Fruit fly (Drosophila melanogaster) whole organism, adult: Measurements from ENCODE around the gene Atg12.

Source experiments
- CG11617 ChIP-seq: fragments of 200-800 bp; sonication (Bioruptor generic); optimal IDR thresholded peaks from 2 replicates; lab custom pipeline; 2017; ENCODE audit warnings: mild to moderate bottlenecking, missing biosample characterization, missing genetic modification reagents, missing genetic modification characterization
- CG12768 ChIP-seq: fragments of 200-800 bp; sonication (Bioruptor generic); optimal IDR thresholded peaks from 2 replicates; lab custom pipeline; 2017; ENCODE audit warnings: missing biosample characterization, missing genetic modification characterization, mild to moderate bottlenecking, moderate library complexity, missing genetic modification reagents
- CG14711 ChIP-seq: fragments of 200-800 bp; sonication (Bioruptor generic); optimal IDR thresholded peaks from 2 replicates; lab custom pipeline; 2018; ENCODE audit warnings: missing biosample characterization, mild to moderate bottlenecking, missing genetic modification characterization, moderate library complexity
- CG1620 ChIP-seq: fragments of 200-800 bp; sonication (Bioruptor generic); optimal IDR thresholded peaks from 2 replicates; lab custom pipeline; 2016; ENCODE audit warnings: missing biosample characterization, missing genetic modification characterization
- CG33017 ChIP-seq: fragments of 200-800 bp; sonication (Bioruptor generic); optimal IDR thresholded peaks from 2 replicates; lab custom pipeline; 2018; ENCODE audit warnings: missing biosample characterization, mild to moderate bottlenecking, missing genetic modification characterization, moderate library complexity
- CG5204 ChIP-seq: fragments of 200-800 bp; sonication (Bioruptor generic); optimal IDR thresholded peaks from 2 replicates; lab custom pipeline; 2016; ENCODE audit warnings: missing biosample characterization, missing genetic modification characterization
- CG7045 ChIP-seq: fragments of 200-800 bp; sonication (Bioruptor generic); optimal IDR thresholded peaks from 2 replicates; lab custom pipeline; 2017; ENCODE audit warnings: missing biosample characterization, mild to moderate bottlenecking, missing genetic modification characterization
- CG7101 ChIP-seq: fragments of 200-800 bp; sonication (Bioruptor generic); optimal IDR thresholded peaks from 2 replicates; lab custom pipeline; 2018; ENCODE audit warnings: missing biosample characterization, mild to moderate bottlenecking, missing genetic modification characterization, moderate library complexity
- Clk ChIP-seq: fragments of 200-800 bp; sonication (Bioruptor generic); optimal IDR thresholded peaks from 2 replicates; lab custom pipeline; 2017; ENCODE audit warnings: missing biosample characterization, missing genetic modification characterization
- Crg-1 ChIP-seq: fragments of 200-800 bp; sonication (Bioruptor generic); optimal IDR thresholded peaks from 2 replicates; lab custom pipeline; 2016; ENCODE audit warnings: missing biosample characterization, missing genetic modification characterization
- Hr96 ChIP-seq: fragments of 200-800 bp; sonication (Bioruptor generic); optimal IDR thresholded peaks from 2 replicates; lab custom pipeline; 2016; ENCODE audit warnings: missing biosample characterization, missing genetic modification characterization
- Mnt ChIP-seq: fragments of 200-800 bp; sonication (Bioruptor generic); optimal IDR thresholded peaks from 2 replicates; lab custom pipeline; 2016; ENCODE audit warnings: missing biosample characterization, mild to moderate bottlenecking, missing genetic modification characterization
- bab1 ChIP-seq: fragments of 200-800 bp; sonication (Bioruptor generic); optimal IDR thresholded peaks from 3 replicates; lab custom pipeline; 2019; ENCODE audit warnings: missing biosample characterization, mild to moderate bottlenecking, missing genetic modification characterization, moderate library complexity
- cic ChIP-seq: fragments of 200-800 bp; sonication (Bioruptor generic); optimal IDR thresholded peaks from 2 replicates; lab custom pipeline; 2017; ENCODE audit warnings: missing biosample characterization, mild to moderate bottlenecking, missing genetic modification characterization, moderate library complexity
- cnc ChIP-seq, 2 experiments: fragments of >200 bp; optimal IDR thresholded peaks; 2 replicates each; lab custom pipeline; 2017
- kay ChIP-seq: fragments of 200-800 bp; sonication (Bioruptor generic); peaks from one replicate; lab custom pipeline; 2016; ENCODE audit warnings: missing biosample characterization, missing genetic modification characterization, borderline replicate concordance
- ovo ChIP-seq: fragments of 200-800 bp; sonication (Bioruptor generic); optimal IDR thresholded peaks from 2 replicates; lab custom pipeline; 2016; ENCODE audit warnings: missing biosample characterization, missing genetic modification characterization
- pad ChIP-seq: fragments of 200-800 bp; sonication (Bioruptor generic); optimal IDR thresholded peaks from 3 replicates; lab custom pipeline; 2017; ENCODE audit warnings: missing biosample characterization, missing genetic modification characterization, mild to moderate bottlenecking, moderate library complexity, missing genetic modification reagents
- tj ChIP-seq: fragments of 200-800 bp; sonication (Bioruptor generic); optimal IDR thresholded peaks from 3 replicates; lab custom pipeline; 2017; ENCODE audit warnings: missing biosample characterization, mild to moderate bottlenecking, missing genetic modification characterization, moderate library complexity
- toe ChIP-seq: fragments of 200-800 bp; sonication (Bioruptor generic); optimal IDR thresholded peaks from 2 replicates; lab custom pipeline; 2016; ENCODE audit warnings: missing biosample characterization, missing genetic modification characterization

Gene Atg12

DNA sequence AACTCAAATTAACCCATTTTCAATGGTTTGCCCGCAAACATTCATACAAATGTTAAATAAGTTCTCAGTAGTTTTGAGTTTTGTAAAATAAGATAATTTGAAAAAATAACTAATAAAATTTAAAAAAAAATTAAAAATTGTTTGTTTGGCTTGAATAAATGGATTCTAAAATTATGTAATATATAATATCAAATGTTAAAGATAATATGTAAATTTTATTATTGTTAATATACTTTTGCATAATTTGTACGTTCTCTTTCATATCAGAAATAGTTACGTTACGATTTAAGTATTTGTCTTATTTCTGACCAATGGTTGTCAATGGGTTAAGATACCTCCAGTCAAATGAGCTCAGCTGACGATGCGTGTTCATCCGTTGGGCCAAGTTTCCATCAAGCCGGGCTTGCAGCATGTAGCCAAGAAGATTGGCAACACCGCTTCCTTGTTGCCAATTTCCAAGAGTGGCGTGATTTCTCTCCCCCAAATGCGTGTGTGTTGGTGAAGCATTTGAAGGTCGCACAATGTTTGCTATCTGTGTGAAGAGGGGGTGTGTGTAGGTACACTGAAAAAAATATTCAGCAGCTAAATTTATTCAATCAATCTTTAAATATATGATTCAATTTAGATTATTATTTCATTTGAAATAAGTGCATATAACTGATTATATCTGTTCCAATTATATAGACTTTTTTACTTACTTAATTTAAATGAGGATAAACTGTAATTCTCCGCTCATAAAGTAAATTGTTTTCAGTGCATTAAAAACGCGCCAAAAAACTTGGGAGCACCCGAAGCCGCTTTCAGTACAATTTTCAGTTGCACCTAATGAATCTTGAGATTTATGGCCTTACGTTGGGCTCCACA is 39.7 kb upstream of the Atg12 start:
- TF ChIP-seq Crg-1 (GFP tag; lab: Kevin White, UChicago), result no peak
- no peak for TF ChIP-seq CG7045 (GFP tag; lab: Kevin White, UChicago)
- TF ChIP-seq tj (GFP tag; lab: Kevin White, UChicago), result no peak
- TF ChIP-seq CG5204 (GFP tag; lab: Kevin White, UChicago), result no peak
- no peak for TF ChIP-seq CG7101 (tag; lab: Kevin White, UChicago)
- no peak for TF ChIP-seq ovo
- TF ChIP-seq kay (GFP tag; lab: Kevin White, UChicago), result no peak
- TF ChIP-seq CG33017, result no peak
- TF ChIP-seq bab1, result no peak
- no peak for TF ChIP-seq Hr96
- TF ChIP-seq pad, result no peak
- TF ChIP-seq CG1620 (GFP tag; lab: Kevin White, UChicago), result no peak
- TF ChIP-seq Clk (GFP tag; lab: Kevin White, UChicago), result no peak

- no peak for TF ChIP-seq Crg-1 (GFP tag; lab: Kevin White, UChicago)
- TF ChIP-seq ovo, result no peak
- TF ChIP-seq pad, result no peak
- TF ChIP-seq CG1620 (GFP tag; lab: Kevin White, UChicago), result no peak
- TF ChIP-seq CG33017, result no peak
- TF ChIP-seq CG14711 (tag; lab: Kevin White, UChicago), result no peak
- no peak for TF ChIP-seq CG12768 (GFP tag; lab: Kevin White, UChicago)
- no peak for TF ChIP-seq CG7045 (GFP tag; lab: Kevin White, UChicago)
- TF ChIP-seq CG11617, result no peak
- no peak for TF ChIP-seq tj (GFP tag; lab: Kevin White, UChicago)
- TF ChIP-seq Clk (GFP tag; lab: Kevin White, UChicago), result no peak
- no peak for TF ChIP-seq bab1
- no peak for TF ChIP-seq CG7101 (tag; lab: Kevin White, UChicago)
- TF ChIP-seq CG5204 (GFP tag; lab: Kevin White, UChicago), result no peak
These were observed 37.3 kb upstream of the Atg12 start for dm6 chr3L:12099329-12100031.

DNA sequence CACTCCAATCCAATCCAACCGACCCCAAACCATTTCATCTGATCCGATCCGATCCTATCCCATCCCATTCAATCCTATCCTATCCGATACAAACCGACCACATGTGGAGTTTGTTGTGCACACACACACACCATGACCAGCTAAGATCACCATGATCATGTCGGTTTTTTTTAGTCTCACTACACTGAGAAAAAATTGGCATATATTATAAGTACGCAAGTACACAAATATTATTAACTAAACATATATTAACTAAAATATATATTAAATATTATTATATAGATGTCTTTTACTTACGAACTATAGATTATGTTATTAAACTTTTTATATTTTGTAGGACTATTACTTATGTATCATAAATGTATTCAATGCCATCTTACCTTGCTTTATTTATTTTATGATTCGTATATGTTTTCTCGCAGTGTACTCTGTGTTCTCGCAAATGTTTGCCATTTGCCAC is 34.8 kb upstream of the Atg12 start:
- no peak for TF ChIP-seq ovo
- TF ChIP-seq CG7045 (GFP tag; lab: Kevin White, UChicago), result no peak
- TF ChIP-seq CG5204 (GFP tag; lab: Kevin White, UChicago), result no peak
- TF ChIP-seq cnc (optimal IDR thresholded peaks at IDR 0.05; lab: Kevin White, UChicago), result no peak
- TF ChIP-seq CG14711 (tag; lab: Kevin White, UChicago), result no peak
- no peak for TF ChIP-seq pad
- no peak for TF ChIP-seq bab1
- TF ChIP-seq CG1620 (GFP tag; lab: Kevin White, UChicago), result no peak
- no peak for TF ChIP-seq kay (GFP tag; lab: Kevin White, UChicago)
- no peak for TF ChIP-seq toe (GFP tag; lab: Kevin White, UChicago)
- TF ChIP-seq Crg-1 (GFP tag; lab: Kevin White, UChicago), result no peak
- no peak for TF ChIP-seq Hr96
- no peak for TF ChIP-seq CG33017
- no peak for TF ChIP-seq CG11617
- TF ChIP-seq CG7101 (tag; lab: Kevin White, UChicago), result no peak
- no peak for TF ChIP-seq Mnt (GFP tag; lab: Kevin White, UChicago)
- TF ChIP-seq tj (GFP tag; lab: Kevin White, UChicago), result no peak
- TF ChIP-seq cic (GFP tag; lab: Kevin White, UChicago), result no peak
- no peak for TF ChIP-seq CG12768 (GFP tag; lab: Kevin White, UChicago)
- TF ChIP-seq Clk (GFP tag; lab: Kevin White, UChicago), result no peak

DNA sequence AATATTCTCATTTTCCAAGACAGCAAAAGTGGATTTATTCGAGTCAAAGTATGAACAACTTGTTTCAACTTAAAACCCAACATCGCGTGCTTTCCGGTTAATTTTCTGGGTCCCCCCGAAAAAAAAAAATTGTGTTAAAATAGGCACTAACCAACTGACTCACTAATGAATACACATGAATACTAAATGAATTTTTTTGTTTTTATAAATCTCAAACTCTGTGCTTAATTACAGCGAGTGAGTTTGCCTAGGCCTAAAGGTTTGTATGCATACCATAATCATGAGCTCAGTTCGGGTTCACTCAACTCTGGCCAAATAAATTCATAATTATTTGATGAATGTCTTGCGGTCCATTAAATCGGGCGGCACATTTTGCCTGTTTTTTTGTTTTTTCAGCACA is 29.4 kb upstream of the Atg12 start:
- TF ChIP-seq bab1, result no peak
- no peak for TF ChIP-seq kay (GFP tag; lab: Kevin White, UChicago)
- TF ChIP-seq Crg-1 (GFP tag; lab: Kevin White, UChicago), result no peak
- TF ChIP-seq cic (GFP tag; lab: Kevin White, UChicago), result no peak
- TF ChIP-seq tj (GFP tag; lab: Kevin White, UChicago), result no peak
- TF ChIP-seq cnc (optimal IDR thresholded peaks at IDR 0.05; lab: Kevin White, UChicago), result no peak
- no peak for TF ChIP-seq CG12768 (GFP tag; lab: Kevin White, UChicago)
- TF ChIP-seq CG5204 (GFP tag; lab: Kevin White, UChicago), result no peak
- no peak for TF ChIP-seq CG14711 (tag; lab: Kevin White, UChicago)
- TF ChIP-seq toe (GFP tag; lab: Kevin White, UChicago), result no peak
- TF ChIP-seq pad, result no peak
- TF ChIP-seq Mnt (GFP tag; lab: Kevin White, UChicago), result no peak
- no peak for TF ChIP-seq CG7101 (tag; lab: Kevin White, UChicago)
- TF ChIP-seq CG1620 (GFP tag; lab: Kevin White, UChicago), result no peak
- no peak for TF ChIP-seq ovo

DNA sequence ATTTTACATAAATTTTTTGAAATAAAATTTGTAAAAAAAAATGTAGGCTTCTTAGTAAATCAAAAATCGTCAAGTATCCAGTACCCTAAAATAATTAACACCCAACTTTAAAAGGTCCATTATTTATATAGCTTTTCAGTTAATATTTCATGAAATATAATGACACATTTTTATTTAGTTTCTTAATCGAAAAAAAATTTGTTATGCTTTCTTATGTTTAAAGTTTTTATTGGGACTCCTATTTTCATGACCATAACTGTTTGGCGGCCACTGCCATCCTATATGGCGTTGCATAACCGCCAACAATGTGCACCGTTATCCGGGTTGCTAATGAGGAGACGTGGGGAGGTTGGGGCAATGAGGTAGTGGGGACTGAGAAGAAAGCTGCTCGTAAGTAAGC is 28.3 kb upstream of the Atg12 start:
- TF ChIP-seq CG5204 (GFP tag; lab: Kevin White, UChicago) (no peak), cnc (optimal IDR thresholded peaks at IDR 0.05; lab: Kevin White, UChicago) (no peak), CG11617 (no peak), CG33017 (no peak), kay (GFP tag; lab: Kevin White, UChicago) (no peak), tj (GFP tag; lab: Kevin White, UChicago) (no peak)
